Worm (Caenorhabditis elegans): Measurements from ENCODE around the gene F14F9.2.

ce11 chrV:5161792-5162191, 17.2 kb downstream of the F14F9.2 start, which contains the start of gene abu-6:
- TF ChIP-seq ccch-3 (GFP tag; optimal IDR thresholded peaks at IDR 0.05): no peak
- TF ChIP-seq unc-62 (GFP tag; optimal IDR thresholded peaks at IDR 0.05): no peak
- no peak for TF ChIP-seq snpc-4 (GFP tag; optimal IDR thresholded peaks at IDR 0.05)
- no peak for TF ChIP-seq snpc-4 (tag; optimal IDR thresholded peaks at IDR 0.05)
- no peak for TF ChIP-seq lsl-1 (GFP tag; optimal IDR thresholded peaks at IDR 0.05)
- TF ChIP-seq lir-1 (GFP tag; conservative IDR thresholded peaks at IDR 0.05): no peak
- no peak for TF ChIP-seq ztf-28 (GFP tag; IDR thresholded peaks at IDR 0.05)
- TF ChIP-seq ama-1 (optimal IDR thresholded peaks at IDR 0.05): no peak
- TF ChIP-seq ama-1 (GFP tag; optimal IDR thresholded peaks at IDR 0.05): no peak
- TF ChIP-seq efl-1 (GFP tag; optimal IDR thresholded peaks at IDR 0.05): no peak
- TF ChIP-seq Y53G8AR.9 (GFP tag; conservative IDR thresholded peaks at IDR 0.05): no peak
- TF ChIP-seq cebp-1 (GFP tag; IDR thresholded peaks at IDR 0.05): no peak
- no peak for TF ChIP-seq cebp-1 (tag; optimal IDR thresholded peaks at IDR 0.05)
